Fruit fly (Drosophila melanogaster): Measurements from ENCODE around the gene CG42821.

The CG42821 gene

dm6 chr3R:17385329-17386019, 27.4 kb upstream of the CG42821 start (continued):
- peak; percentile 75 for TF ChIP-seq CG15269 (tag; optimal IDR thresholded peaks at IDR 0.05)
- TF ChIP-seq CG12744 (GFP tag; optimal IDR thresholded peaks at IDR 0.05), result peak; percentile 49
- no peak for TF ChIP-seq ac (GFP tag; optimal IDR thresholded peaks at IDR 0.05)
- TF ChIP-seq ab (GFP tag; optimal IDR thresholded peaks at IDR 0.05), result no peak
- TF ChIP-seq CG11560 (tag; IDR thresholded peaks at IDR 0.05), result no peak
- no peak for TF ChIP-seq CG6654 (GFP tag; optimal IDR thresholded peaks at IDR 0.05)
- peak; percentile 49 for TF ChIP-seq nerfin-1 (tag; optimal IDR thresholded peaks at IDR 0.05)
- TF ChIP-seq amos (GFP tag; IDR thresholded peaks at IDR 0.05; ENCODE audit: partially characterized antibody), result peak; percentile 56
- no peak for TF ChIP-seq CG15479 (GFP tag; optimal IDR thresholded peaks at IDR 0.05)
- TF ChIP-seq Max (GFP tag; optimal IDR thresholded peaks at IDR 0.05), result peak; percentile 47
- TF ChIP-seq CG15601 (tag; optimal IDR thresholded peaks at IDR 0.05), result peak; percentile 51
- no peak for TF ChIP-seq CG2129 (GFP tag; IDR thresholded peaks at IDR 0.05; ENCODE audit: partially characterized antibody)
- TF ChIP-seq CG12071 (GFP tag; optimal IDR thresholded peaks at IDR 0.05), result peak; percentile 23
- peak in 1 of 2 experiments; percentile 36 for TF ChIP-seq insv (GFP tag; optimal IDR thresholded peaks at IDR 0.05)
- TF ChIP-seq CG7271 (tag; optimal IDR thresholded peaks at IDR 0.05), result no peak
- 0 out of 2 replicates have a peak, but pooled peaks have one; percentile 53 for TF ChIP-seq sna (GFP tag; IDR thresholded peaks at IDR 0.05; ENCODE audit: partially characterized antibody)
- TF ChIP-seq dmrt11E (tag; optimal IDR thresholded peaks at IDR 0.05), result peak; percentile 16
- TF ChIP-seq CG9727 (GFP tag; optimal IDR thresholded peaks at IDR 0.05), result peak; percentile 46
- TF ChIP-seq Optix (GFP tag; IDR thresholded peaks at IDR 0.05), result 0 out of 3 replicates have a peak, but pooled peaks have one; percentile 24
- peak; percentile 55 for TF ChIP-seq Fer1 (GFP tag; optimal IDR thresholded peaks at IDR 0.05)
- TF ChIP-seq Lhr (GFP tag; optimal IDR thresholded peaks at IDR 0.05), result peak; percentile 75
- TF ChIP-seq gem (tag; optimal IDR thresholded peaks at IDR 0.05), result peak; percentile 68
- no peak for TF ChIP-seq bowl (GFP tag; IDR thresholded peaks at IDR 0.05)
- peak; percentile 22 for TF ChIP-seq shn (GFP tag; optimal IDR thresholded peaks at IDR 0.05)
- no peak for TF ChIP-seq fru (optimal IDR thresholded peaks at IDR 0.05)
- no peak for TF ChIP-seq CG13123 (GFP tag; optimal IDR thresholded peaks at IDR 0.05)
- no peak for TF ChIP-seq kni (GFP tag; optimal IDR thresholded peaks at IDR 0.05)
- TF ChIP-seq Hmx (GFP tag; optimal IDR thresholded peaks at IDR 0.05), result no peak
- no peak for TF ChIP-seq br (optimal IDR thresholded peaks at IDR 0.05)
- TF ChIP-seq CG11456 (GFP tag; IDR thresholded peaks at IDR 0.05), result peak; percentile 77; the same call in 2 of the 3 replicates
- peak; percentile 37 for TF ChIP-seq HmgD (GFP tag; optimal IDR thresholded peaks at IDR 0.05)
- no peak for TF ChIP-seq CG10209 (GFP tag; optimal IDR thresholded peaks at IDR 0.05)
- TF ChIP-seq CG11504 (tag; optimal IDR thresholded peaks at IDR 0.05), result peak; percentile 71
- TF ChIP-seq CG7839 (tag; optimal IDR thresholded peaks at IDR 0.05), result peak; percentile 48
- TF ChIP-seq CG14667 (GFP tag; IDR thresholded peaks at IDR 0.05), result no peak
- TF ChIP-seq CG4617 (GFP tag; optimal IDR thresholded peaks at IDR 0.05; ENCODE audit: borderline replicate concordance), result peak; percentile 54
- TF ChIP-seq CG15011 (GFP tag; optimal IDR thresholded peaks at IDR 0.05), result peak; percentile 52
- no peak for TF ChIP-seq CG6175 (GFP tag; IDR thresholded peaks at IDR 0.05)
- no peak for TF ChIP-seq Lpt (GFP tag; optimal IDR thresholded peaks at IDR 0.05)
- peak; percentile 98 for TF ChIP-seq Ets65A (GFP tag)
- TF ChIP-seq CG10321 (GFP tag; IDR thresholded peaks at IDR 0.05), result 0 out of 2 replicates have a peak, but pooled peaks have one; percentile 7
- no peak for TF ChIP-seq Gsc (GFP tag; IDR thresholded peaks at IDR 0.05)
- 0 out of 2 replicates have a peak, but pooled peaks have one; percentile 30 for TF ChIP-seq CG9215 (GFP tag; IDR thresholded peaks at IDR 0.05)
- TF ChIP-seq Elba2 (GFP tag; optimal IDR thresholded peaks at IDR 0.05), result peak; percentile 34
- peak; percentile 78 for TF ChIP-seq CG33213 (GFP tag; optimal IDR thresholded peaks at IDR 0.05)
- TF ChIP-seq pb (GFP tag; optimal IDR thresholded peaks at IDR 0.05), result peak; percentile 57
- peak; percentile 53 for TF ChIP-seq gro (GFP tag; optimal IDR thresholded peaks at IDR 0.05)
- peak; percentile 30 for TF ChIP-seq Scr (GFP tag; IDR thresholded peaks at IDR 0.05; ENCODE audit: partially characterized antibody)
- no peak for TF ChIP-seq CG3838 (GFP tag; optimal IDR thresholded peaks at IDR 0.05)
- no peak for TF ChIP-seq CG1529 (GFP tag; optimal IDR thresholded peaks at IDR 0.05)

Data from whole organism, embryonic.